Worm (Caenorhabditis elegans) whole organism, early embryonic: Measurements from ENCODE around the gene egl-17.

ENCODE experiments used
- ama-1 ChIP-seq: fragments of 150-350 bp; optimal IDR thresholded peaks from 2 replicates; lab custom pipeline; 2014
- flt-1 ChIP-seq: fragments of 200-800 bp; sonication (Bioruptor generic); IDR thresholded peaks from 2 replicates; pipeline ENCODE4 v1.3.6; 2022; ENCODE audit warnings: missing genetic modification characterization, missing compliant biosample characterization

- TF ChIP-seq flt-1 = no peak
- no peak for TF ChIP-seq ama-1 (lab: Kevin White, UChicago)
Observed at ce11 chrX:496795-497194, 7.3 kb downstream of the egl-17 start.
